Fruit fly (Drosophila melanogaster): Measurements from ENCODE around the gene Cpr62Bc.

DNA sequence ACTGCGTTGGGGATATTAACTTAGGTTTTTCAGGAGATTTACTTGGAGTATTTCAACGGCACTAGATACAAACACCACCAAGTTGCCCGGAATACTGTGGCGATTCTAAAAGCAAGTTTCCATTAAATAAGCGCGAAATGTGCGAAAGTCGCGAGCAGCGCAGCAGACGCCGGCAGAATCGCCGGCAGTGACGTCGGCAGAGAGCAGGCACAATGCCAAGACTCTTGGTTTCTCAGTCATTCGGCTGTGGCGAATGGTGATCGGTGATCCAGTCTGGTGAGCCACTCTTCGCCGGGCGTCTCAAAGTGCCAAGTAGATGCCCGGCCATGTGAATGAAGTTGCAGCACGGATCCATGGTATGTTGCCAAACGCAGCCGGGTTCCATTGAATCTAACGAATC is 6.8 kb downstream of the Cpr62Bc start, which contains the start of gene Cpr62Bb:
- no peak for TF ChIP-seq EcR (GFP tag; optimal IDR thresholded peaks at IDR 0.05)
- TF ChIP-seq Pif1A (GFP tag; optimal IDR thresholded peaks at IDR 0.05): no peak
- TF ChIP-seq CG12605 (GFP tag; IDR thresholded peaks at IDR 0.05): no peak
- no peak for TF ChIP-seq rn (GFP tag; IDR thresholded peaks at IDR 0.05)
- no peak for TF ChIP-seq CG8159 (tag; optimal IDR thresholded peaks at IDR 0.05)
- TF ChIP-seq CG13204 (GFP tag; optimal IDR thresholded peaks at IDR 0.05): no peak
- TF ChIP-seq Pif1B (GFP tag; optimal IDR thresholded peaks at IDR 0.05): no peak

Measured in whole organism, pupa.